Worm (Caenorhabditis elegans): ENCODE measurements around the gene mct-3.

ce11 chrX:13811156-13811555, 41.5 kb upstream of the mct-3 start:
- TF ChIP-seq ztf-11 (tag; optimal IDR thresholded peaks at IDR 0.05) (no peak), tbx-8 (GFP tag; optimal IDR thresholded peaks at IDR 0.05) (no peak)

All from whole organism, mixed stage, embryonic.